Worm (Caenorhabditis elegans) whole organism, late embryonic: ENCODE data around the gene Y53F4B.43.

Source experiments
- ama-1 ChIP-seq: fragments of 150-350 bp; optimal IDR thresholded peaks from 2 replicates; lab custom pipeline; 2014
- sox-4 ChIP-seq: sonication (generic microtip); optimal IDR thresholded peaks from 2 replicates; lab custom pipeline; 2017; ENCODE audit warnings: mild to moderate bottlenecking, missing genetic modification characterization, inconsistent platforms, missing compliant biosample characterization

- TF ChIP-seq ama-1 (lab: Kevin White, UChicago) (no peak), sox-4 (tag; lab: Kevin White, UChicago) (no peak)
These were observed 35.7 kb upstream of the Y53F4B.43 start for ce11 chrII:14952464-14953064.
